Fruit fly (Drosophila melanogaster) whole organism, prepupa: ENCODE measurements around the gene Coq8.

Source experiments
- Blimp-1 ChIP-seq: fragments of 200-800 bp; sonication (Bioruptor generic); optimal IDR thresholded peaks from 3 replicates; lab custom pipeline; 2017; ENCODE audit warnings: missing biosample characterization, missing genetic modification characterization, mild to moderate bottlenecking, moderate library complexity, missing genetic modification reagents
- CG10631 ChIP-seq: fragments of 200-800 bp; sonication (Bioruptor generic); optimal IDR thresholded peaks from 2 replicates; lab custom pipeline; 2016; ENCODE audit warnings: missing biosample characterization, missing genetic modification characterization
- CG11294 ChIP-seq: fragments of 200-800 bp; sonication (Bioruptor generic); IDR thresholded peaks from 2 replicates; pipeline ENCODE4 v1.3.6; 2022; ENCODE audit warnings: missing biosample characterization, missing genetic modification characterization
- CG11902 ChIP-seq: fragments of 200-800 bp; sonication (Bioruptor generic); optimal IDR thresholded peaks from 3 replicates; lab custom pipeline; 2016; ENCODE audit warnings: missing biosample characterization, missing genetic modification characterization
- CG15336 ChIP-seq: fragments of 200-800 bp; sonication (Bioruptor generic); IDR thresholded peaks from 2 replicates; pipeline ENCODE4 v1.3.6; 2022; ENCODE audit warnings: missing biosample characterization, missing genetic modification characterization
- CG1621 ChIP-seq: fragments of 200-800 bp; sonication (Bioruptor generic); optimal IDR thresholded peaks from 3 replicates; lab custom pipeline; 2018; ENCODE audit warnings: missing biosample characterization, mild to moderate bottlenecking, missing genetic modification characterization
- CG16779 ChIP-seq: fragments of 200-800 bp; sonication (Bioruptor generic); optimal IDR thresholded peaks from 3 replicates; lab custom pipeline; 2017; ENCODE audit warnings: missing biosample characterization, mild to moderate bottlenecking, missing genetic modification characterization
- CG3032 ChIP-seq: fragments of 200-800 bp; optimal IDR thresholded peaks from 2 replicates; lab custom pipeline; 2019; ENCODE audit warnings: missing biosample characterization, mild to moderate bottlenecking, missing genetic modification characterization, moderate library complexity
- CG32006 ChIP-seq: fragments of 200-800 bp; sonication (Bioruptor generic); optimal IDR thresholded peaks from 3 replicates; lab custom pipeline; 2017; ENCODE audit warnings: missing biosample characterization, mild to moderate bottlenecking, missing genetic modification characterization
- CG34406 ChIP-seq: fragments of 200-800 bp; sonication (Bioruptor generic); optimal IDR thresholded peaks from 3 replicates; lab custom pipeline; 2016; ENCODE audit warnings: missing biosample characterization, missing genetic modification characterization
- CG3919 ChIP-seq: fragments of 200-800 bp; sonication (Bioruptor generic); optimal IDR thresholded peaks from 3 replicates; lab custom pipeline; 2016; ENCODE audit warnings: missing biosample characterization, missing genetic modification characterization
- CG4318 ChIP-seq: fragments of 200-800 bp; sonication (Bioruptor generic); optimal IDR thresholded peaks from 3 replicates; lab custom pipeline; 2017; ENCODE audit warnings: missing biosample characterization, mild to moderate bottlenecking, missing genetic modification characterization
- CG6276 ChIP-seq: fragments of 200-800 bp; sonication (Bioruptor generic); optimal IDR thresholded peaks from 2 replicates; lab custom pipeline; 2017; ENCODE audit warnings: missing biosample characterization, mild to moderate bottlenecking, missing genetic modification characterization
- CG6792 ChIP-seq: fragments of 200-800 bp; sonication (Bioruptor generic); optimal IDR thresholded peaks from 3 replicates; lab custom pipeline; 2016; ENCODE audit warnings: missing biosample characterization, missing genetic modification characterization
- CG6808 ChIP-seq: fragments of 200-800 bp; sonication (Bioruptor generic); optimal IDR thresholded peaks from 3 replicates; lab custom pipeline; 2017; ENCODE audit warnings: missing biosample characterization, missing genetic modification characterization, mild to moderate bottlenecking, moderate library complexity, missing genetic modification reagents
- CG6854 ChIP-seq: fragments of 200-800 bp; sonication (Bioruptor generic); optimal IDR thresholded peaks from 2 replicates; lab custom pipeline; 2017; ENCODE audit warnings: missing biosample characterization, mild to moderate bottlenecking, missing genetic modification characterization
- CG7368 ChIP-seq: fragments of 200-800 bp; sonication (Bioruptor generic); optimal IDR thresholded peaks from 3 replicates; lab custom pipeline; 2016; ENCODE audit warnings: missing biosample characterization, missing genetic modification characterization
- CG8119 ChIP-seq: fragments of 200-800 bp; sonication (Bioruptor generic); IDR thresholded peaks from 3 replicates; pipeline ENCODE4 v1.3.6; 2022; ENCODE audit warnings: missing biosample characterization, missing genetic modification characterization
- CG8319 ChIP-seq: fragments of 200-800 bp; sonication (Bioruptor generic); optimal IDR thresholded peaks from 3 replicates; lab custom pipeline; 2016; ENCODE audit warnings: missing biosample characterization, missing genetic modification characterization
- CG8632 ChIP-seq: fragments of 200-800 bp; sonication (Bioruptor generic); optimal IDR thresholded peaks from 3 replicates; lab custom pipeline; 2016; ENCODE audit warnings: missing biosample characterization, missing genetic modification characterization
- CG9139 ChIP-seq: fragments of 200-800 bp; sonication (Bioruptor generic); optimal IDR thresholded peaks from 3 replicates; lab custom pipeline; 2017; ENCODE audit warnings: missing biosample characterization, mild to moderate bottlenecking, missing genetic modification characterization
- Eip75B ChIP-seq: fragments of 200-800 bp; sonication (Bioruptor generic); optimal IDR thresholded peaks from 3 replicates; lab custom pipeline; 2016; ENCODE audit warnings: missing biosample characterization, missing genetic modification characterization
- Eip78C ChIP-seq: fragments of 200-800 bp; sonication (Bioruptor generic); peaks from one replicate; lab custom pipeline; 2016; ENCODE audit warnings: missing biosample characterization, missing genetic modification characterization
- Ets21C ChIP-seq: fragments of 200-800 bp; sonication (Bioruptor generic); optimal IDR thresholded peaks from 3 replicates; lab custom pipeline; 2016; ENCODE audit warnings: missing biosample characterization, missing genetic modification characterization
- Ets96B ChIP-seq: fragments of 200-800 bp; optimal IDR thresholded peaks from 2 replicates; lab custom pipeline; 2019; ENCODE audit warnings: missing biosample characterization, mild to moderate bottlenecking, missing genetic modification characterization, moderate library complexity
- Gug ChIP-seq: fragments of 200-800 bp; sonication (Bioruptor generic); IDR thresholded peaks from 2 replicates; pipeline ENCODE4 v1.3.6; 2022; ENCODE audit warnings: missing biosample characterization, missing genetic modification characterization
- Hr38 ChIP-seq: sonication (Bioruptor generic); optimal IDR thresholded peaks from 2 replicates; lab custom pipeline; 2016; ENCODE audit warnings: missing biosample characterization, missing genetic modification characterization
- Hr39 ChIP-seq: fragments of 200-800 bp; sonication (Bioruptor generic); optimal IDR thresholded peaks from 2 replicates; lab custom pipeline; 2016; ENCODE audit warnings: missing biosample characterization, missing genetic modification characterization
- Hr4 ChIP-seq: fragments of 200-800 bp; sonication (Bioruptor generic); optimal IDR thresholded peaks from 3 replicates; lab custom pipeline; 2016; ENCODE audit warnings: missing biosample characterization, missing genetic modification characterization
- Lpt ChIP-seq: fragments of 200-800 bp; sonication (Bioruptor generic); optimal IDR thresholded peaks from 3 replicates; lab custom pipeline; 2016; ENCODE audit warnings: missing biosample characterization, missing genetic modification characterization
- Met ChIP-seq: fragments of 200-800 bp; sonication (Bioruptor generic); optimal IDR thresholded peaks from 3 replicates; lab custom pipeline; 2016; ENCODE audit warnings: missing biosample characterization, missing genetic modification characterization
- OdsH ChIP-seq: fragments of 200-800 bp; sonication (Bioruptor generic); optimal IDR thresholded peaks from 3 replicates; lab custom pipeline; 2016; ENCODE audit warnings: missing biosample characterization, missing genetic modification characterization
- Smox ChIP-seq: fragments of 200-800 bp; sonication (Bioruptor generic); optimal IDR thresholded peaks from 3 replicates; lab custom pipeline; 2016; ENCODE audit warnings: missing biosample characterization, missing genetic modification characterization
- Sox102F ChIP-seq: fragments of 200-800 bp; sonication (Bioruptor generic); optimal IDR thresholded peaks from 2 replicates; lab custom pipeline; 2016; ENCODE audit warnings: missing biosample characterization, mild to moderate bottlenecking, missing genetic modification characterization
- achi ChIP-seq: fragments of 200-800 bp; sonication (Bioruptor generic); optimal IDR thresholded peaks from 3 replicates; lab custom pipeline; 2016; ENCODE audit warnings: missing biosample characterization, missing genetic modification characterization
- acj6 ChIP-seq: fragments of 200-800 bp; sonication (Bioruptor generic); optimal IDR thresholded peaks from 3 replicates; lab custom pipeline; 2016; ENCODE audit warnings: missing biosample characterization, missing genetic modification characterization
- cyc ChIP-seq: fragments of 200-800 bp; sonication (Bioruptor generic); optimal IDR thresholded peaks from 3 replicates; lab custom pipeline; 2016; ENCODE audit warnings: missing biosample characterization, missing genetic modification characterization
- dac ChIP-seq: fragments of 200-800 bp; sonication (Bioruptor generic); optimal IDR thresholded peaks from 2 replicates; lab custom pipeline; 2017; ENCODE audit warnings: missing biosample characterization, mild to moderate bottlenecking, missing genetic modification characterization
- dsx ChIP-seq: fragments of 200-800 bp; optimal IDR thresholded peaks from 3 replicates; lab custom pipeline; 2019; ENCODE audit warnings: missing biosample characterization, mild to moderate bottlenecking, missing genetic modification characterization, moderate library complexity; ENCODE audit not compliant: poor library complexity, severe bottlenecking
- eg ChIP-seq: fragments of 200-800 bp; sonication (Bioruptor generic); IDR thresholded peaks from 3 replicates; pipeline ENCODE4 v1.3.6; 2022; ENCODE audit warnings: missing biosample characterization, missing genetic modification characterization
- esn ChIP-seq: fragments of 200-800 bp; sonication (Bioruptor generic); optimal IDR thresholded peaks from 2 replicates; lab custom pipeline; 2016; ENCODE audit warnings: missing biosample characterization, mild to moderate bottlenecking, missing genetic modification characterization, moderate library complexity
- fd59A ChIP-seq: fragments of 200-800 bp; sonication (Bioruptor generic); optimal IDR thresholded peaks from 2 replicates; lab custom pipeline; 2017; ENCODE audit warnings: missing biosample characterization, mild to moderate bottlenecking, missing genetic modification characterization, missing genetic modification reagents
- fd85E ChIP-seq: fragments of 200-800 bp; sonication (Bioruptor generic); optimal IDR thresholded peaks from 3 replicates; lab custom pipeline; 2016; ENCODE audit warnings: missing biosample characterization, missing genetic modification characterization
- lz ChIP-seq: fragments of 200-800 bp; sonication (Bioruptor generic); optimal IDR thresholded peaks from 3 replicates; lab custom pipeline; 2016; ENCODE audit warnings: missing biosample characterization, missing genetic modification characterization
- net ChIP-seq: fragments of 200-800 bp; sonication (Bioruptor generic); optimal IDR thresholded peaks from 3 replicates; lab custom pipeline; 2016; ENCODE audit warnings: missing biosample characterization, missing genetic modification characterization
- svp ChIP-seq: fragments of 200-800 bp; sonication (Bioruptor generic); peaks from one replicate; lab custom pipeline; 2016; ENCODE audit warnings: missing biosample characterization, missing genetic modification characterization
- vri ChIP-seq: fragments of 200-800 bp; sonication (Bioruptor generic); optimal IDR thresholded peaks from 3 replicates; lab custom pipeline; 2016; ENCODE audit warnings: missing biosample characterization, mild to moderate bottlenecking, missing genetic modification characterization

Gene Coq8

dm6 chrX:12905014-12905900, 4.3 kb upstream of the Coq8 start (continued):
- peak; percentile 16 for TF ChIP-seq CG6792 (GFP tag; lab: Kevin White, UChicago)
- TF ChIP-seq CG1621 (tag; lab: Kevin White, UChicago), result peak; percentile 16
- no peak for TF ChIP-seq CG6854
- TF ChIP-seq CG3919, result peak; percentile 40
- peak; percentile 65 for TF ChIP-seq CG32006 (GFP tag; lab: Kevin White, UChicago)
- no peak for TF ChIP-seq Sox102F (GFP tag; lab: Kevin White, UChicago)
- peak; percentile 88 for TF ChIP-seq Eip78C (GFP tag; lab: Kevin White, UChicago)
- no peak; the same call in 1 of the 2 replicates for TF ChIP-seq CG11294 (GFP tag; lab: Robert Waterston, UW)
- peak; percentile 33 for TF ChIP-seq Blimp-1 (GFP tag; lab: Kevin White, UChicago)
- TF ChIP-seq OdsH (GFP tag; lab: Kevin White, UChicago), result peak; percentile 51
- no peak for TF ChIP-seq Hr38 (GFP tag; lab: Kevin White, UChicago)
- TF ChIP-seq CG9139 (GFP tag; lab: Kevin White, UChicago), result peak; percentile 8
- peak; percentile 78 for TF ChIP-seq eg
- TF ChIP-seq CG6276 (GFP tag; lab: Kevin White, UChicago), result peak; percentile 63
- TF ChIP-seq dac, result no peak
- no peak for TF ChIP-seq fd59A
- peak; percentile 42 for TF ChIP-seq dsx (GFP tag; lab: Kevin White, UChicago)
- peak; percentile 46 for TF ChIP-seq CG4318 (GFP tag; lab: Kevin White, UChicago)
- peak; percentile 30 for TF ChIP-seq CG7368 (GFP tag; lab: Kevin White, UChicago)

dm6 chrX:12903099-12903616, 2.2 kb upstream of the Coq8 start, which contains the start of gene Flad1:
Gene Flad1 (minus strand): TSS chrX:12903516.
- TF ChIP-seq achi (GFP tag; lab: Kevin White, UChicago), result no peak
- TF ChIP-seq cyc, result no peak
- no peak for TF ChIP-seq dsx (GFP tag; lab: Kevin White, UChicago)
- no peak for TF ChIP-seq esn
- TF ChIP-seq Blimp-1 (GFP tag; lab: Kevin White, UChicago), result peak; percentile 2
- TF ChIP-seq CG6276 (GFP tag; lab: Kevin White, UChicago), result no peak
- TF ChIP-seq Sox102F (GFP tag; lab: Kevin White, UChicago), result no peak
- TF ChIP-seq CG6854, result no peak
- TF ChIP-seq CG34406 (GFP tag; lab: Kevin White, UChicago), result no peak
- TF ChIP-seq CG11294 (GFP tag; lab: Robert Waterston, UW), result no peak
- no peak for TF ChIP-seq CG3032 (tag; lab: Kevin White, UChicago)
- no peak for TF ChIP-seq Hr39 (GFP tag; lab: Kevin White, UChicago)
- no peak for TF ChIP-seq acj6 (GFP tag; lab: Kevin White, UChicago)
- peak; percentile 71 for TF ChIP-seq svp
- TF ChIP-seq vri (GFP tag; lab: Kevin White, UChicago), result peak; percentile 85
- peak; percentile 34 for TF ChIP-seq CG6808 (GFP tag; lab: Kevin White, UChicago)
- TF ChIP-seq CG16779, result peak; percentile 7
- TF ChIP-seq net (GFP tag; lab: Kevin White, UChicago), result no peak
- no peak for TF ChIP-seq Eip75B (GFP tag; lab: Kevin White, UChicago)
- TF ChIP-seq CG8319 (GFP tag; lab: Kevin White, UChicago), result no peak
- TF ChIP-seq Ets96B (tag; lab: Kevin White, UChicago), result no peak
- no peak for TF ChIP-seq Lpt
- TF ChIP-seq CG10631 (GFP tag; lab: Kevin White, UChicago), result no peak
- TF ChIP-seq Met (GFP tag; lab: Kevin White, UChicago), result no peak
- TF ChIP-seq CG15336 (GFP tag; lab: Robert Waterston, UW), result no peak
- TF ChIP-seq Smox (GFP tag; lab: Kevin White, UChicago), result no peak
- TF ChIP-seq CG7368 (GFP tag; lab: Kevin White, UChicago), result no peak
- no peak for TF ChIP-seq CG11902
- no peak for TF ChIP-seq CG9139 (GFP tag; lab: Kevin White, UChicago)
- TF ChIP-seq CG8632 (GFP tag; lab: Kevin White, UChicago), result no peak
- no peak for TF ChIP-seq fd85E (GFP tag; lab: Kevin White, UChicago)
- no peak for TF ChIP-seq Ets21C (GFP tag; lab: Kevin White, UChicago)
- no peak for TF ChIP-seq CG8119 (GFP tag; lab: Robert Waterston, UW)
- TF ChIP-seq fd59A, result no peak
- TF ChIP-seq Gug (GFP tag; lab: Robert Waterston, UW), result no peak
- TF ChIP-seq dac, result no peak
- no peak for TF ChIP-seq lz (GFP tag; lab: Kevin White, UChicago)
- TF ChIP-seq Hr38 (GFP tag; lab: Kevin White, UChicago), result no peak
- no peak for TF ChIP-seq CG1621 (tag; lab: Kevin White, UChicago)
- no peak for TF ChIP-seq Hr4 (GFP tag; lab: Kevin White, UChicago)
- TF ChIP-seq CG3919, result no peak
